Worm (Caenorhabditis elegans) whole organism, early embryonic: Measurements from ENCODE around the gene nhr-136.

Source experiments
- ama-1 ChIP-seq: fragments of 150-350 bp; optimal IDR thresholded peaks from 2 replicates; lab custom pipeline; 2014
- ceh-13 ChIP-seq: fragments of 200-800 bp; sonication (Bioruptor generic); optimal IDR thresholded peaks from 2 replicates; lab custom pipeline; 2018; ENCODE audit warnings: mild to moderate bottlenecking, missing genetic modification characterization, missing compliant biosample characterization
- hnd-1 ChIP-seq: sonication (generic microtip); optimal IDR thresholded peaks from 2 replicates; lab custom pipeline; 2016; ENCODE audit warnings: missing genetic modification characterization, missing compliant biosample characterization

- no peak for TF ChIP-seq ama-1 (lab: Kevin White, UChicago)
- TF ChIP-seq ceh-13: no peak
- no peak for TF ChIP-seq hnd-1 (tag; lab: Kevin White, UChicago)
These were observed 32.1 kb upstream of the nhr-136 start, which contains the start of gene R07B7.6 for ce11 chrV:12074886-12075285.
